Worm (Caenorhabditis elegans) whole organism, L1 larva: ENCODE measurements around the gene efn-3.

Experiments
- C16A3.4 ChIP-seq: fragments of 150-350 bp; optimal IDR thresholded peaks from 2 replicates; lab custom pipeline; 2014; ENCODE audit warnings: missing biosample characterization, missing genetic modification characterization
- Y116A8C.19 ChIP-seq: sonication (generic microtip); optimal IDR thresholded peaks from 2 replicates; lab custom pipeline; 2016; ENCODE audit warnings: missing compliant biosample characterization, missing genetic modification characterization, borderline replicate concordance
- aly-2 ChIP-seq: fragments of 150-350 bp; optimal IDR thresholded peaks from 2 replicates; lab custom pipeline; 2014; ENCODE audit warnings: missing biosample characterization, missing genetic modification characterization
- blmp-1 ChIP-seq: fragments of 150-350 bp; optimal IDR thresholded peaks from 2 replicates; lab custom pipeline; 2014; ENCODE audit warnings: missing biosample characterization, missing genetic modification characterization
- ceh-8 ChIP-seq: fragments of 200-800 bp; sonication (Bioruptor generic); optimal IDR thresholded peaks from 2 replicates; lab custom pipeline; 2018; ENCODE audit warnings: mild to moderate bottlenecking, missing genetic modification characterization, moderate library complexity, missing compliant biosample characterization
- ceh-82 ChIP-seq, 3 experiments: fragments of 150-350 bp in 1 of 3; sonication (generic microtip) in 2 of 3; optimal IDR thresholded peaks; 2 replicates each; lab custom pipeline; 2014 to 2017; ENCODE audit warnings: missing biosample characterization in 3 of 3, missing genetic modification characterization in 3 of 3
- dpl-1 ChIP-seq, 3 experiments: fragments of 150-350 bp in 2 of 3; sonication (generic microtip) in 1 of 3; optimal IDR thresholded peaks; 2 replicates each; lab custom pipeline; 2014 to 2017; ENCODE audit warnings: missing biosample characterization in 3 of 3, missing genetic modification characterization in 3 of 3, missing genetic modification reagents in 3 of 3
- dsc-1 ChIP-seq: sonication (generic microtip); optimal IDR thresholded peaks from 2 replicates; lab custom pipeline; 2016; ENCODE audit warnings: mild to moderate bottlenecking, missing genetic modification characterization, missing compliant biosample characterization
- efl-1 ChIP-seq, 4 experiments: fragments of 150-350 bp; optimal IDR thresholded peaks in 3 of 4; peaks in 1 of 4; 1 replicate in 1 of 4; 2 replicates in 3 of 4; lab custom pipeline; 2014; ENCODE audit warnings: missing biosample characterization in 2 of 4, missing genetic modification characterization in 2 of 4, missing genetic modification reagents in 2 of 4
- egl-13 ChIP-seq: sonication (generic microtip); optimal IDR thresholded peaks from 2 replicates; lab custom pipeline; 2016; ENCODE audit warnings: missing genotype, missing genetic modification reagents, missing genetic modification characterization, missing compliant biosample characterization
- egl-27 ChIP-seq, 2 experiments: fragments of 150-350 bp in 1 of 2; sonication (generic microtip); optimal IDR thresholded peaks; 3 replicates each; lab custom pipeline; 2017 to 2018; ENCODE audit warnings: missing biosample characterization in 2 of 2, missing genetic modification characterization in 2 of 2, missing genetic modification reagents in 2 of 2
- elt-2 ChIP-seq: sonication (generic microtip); optimal IDR thresholded peaks from 2 replicates; lab custom pipeline; 2016; ENCODE audit warnings: missing genetic modification characterization, mild to moderate bottlenecking, inconsistent platforms, missing compliant biosample characterization, missing genetic modification reagents
- elt-3 ChIP-seq, 6 experiments: fragments of 150-350 bp in 1 of 6; sonication (generic microtip); optimal IDR thresholded peaks; 2 replicates each; lab custom pipeline; 2017 to 2018; ENCODE audit warnings: missing biosample characterization in 6 of 6, missing genetic modification characterization in 6 of 6, inconsistent platforms in 1 of 6
- ets-5 ChIP-seq: fragments of 200-800 bp; sonication (Bioruptor generic); IDR thresholded peaks from 2 replicates; pipeline ENCODE4 v1.3.6; 2022; ENCODE audit warnings: missing genetic modification characterization, missing compliant biosample characterization
- fos-1 ChIP-seq: fragments of 150-350 bp; optimal IDR thresholded peaks from 2 replicates; lab custom pipeline; 2014; ENCODE audit warnings: missing biosample characterization, missing genetic modification characterization
- hlh-17 ChIP-seq: fragments of 200-800 bp; sonication (Bioruptor generic); optimal IDR thresholded peaks from 2 replicates; lab custom pipeline; 2018; ENCODE audit warnings: missing genetic modification characterization, mild to moderate bottlenecking, missing compliant biosample characterization, moderate library complexity, borderline replicate concordance
- hlh-4 ChIP-seq: sonication (generic microtip); optimal IDR thresholded peaks from 2 replicates; lab custom pipeline; 2016; ENCODE audit warnings: mild to moderate bottlenecking, missing genetic modification characterization, missing compliant biosample characterization
- hpl-2 ChIP-seq: fragments of 150-350 bp; optimal IDR thresholded peaks from 2 replicates; lab custom pipeline; 2014; ENCODE audit warnings: missing biosample characterization, missing genetic modification reagents, missing genetic modification characterization
- isw-1 ChIP-seq: fragments of 200-800 bp; sonication (Bioruptor generic); IDR thresholded peaks from 2 replicates; pipeline ENCODE4 v1.3.6; 2022; ENCODE audit warnings: missing genetic modification characterization, missing compliant biosample characterization
- jun-1 ChIP-seq: fragments of 150-350 bp; optimal IDR thresholded peaks from 2 replicates; lab custom pipeline; 2014; ENCODE audit warnings: missing biosample characterization, missing genetic modification reagents, missing genetic modification characterization
- lin-15B ChIP-seq: fragments of 150-350 bp; sonication (generic microtip); optimal IDR thresholded peaks from 3 replicates; lab custom pipeline; 2014; ENCODE audit warnings: missing biosample characterization, missing genetic modification characterization
- mdl-1 ChIP-seq, 2 experiments: fragments of 150-350 bp; optimal IDR thresholded peaks; 2 replicates each; lab custom pipeline; 2014 to 2017; ENCODE audit warnings: missing biosample characterization in 2 of 2, missing genetic modification characterization in 2 of 2, inconsistent platforms in 1 of 2
- mep-1 ChIP-seq: fragments of 150-350 bp; optimal IDR thresholded peaks from 2 replicates; lab custom pipeline; 2014; ENCODE audit warnings: missing biosample characterization, missing genetic modification characterization
- nhr-12 ChIP-seq: sonication (generic microtip); optimal IDR thresholded peaks from 2 replicates; lab custom pipeline; 2017; ENCODE audit warnings: missing biosample characterization, missing genetic modification characterization
- nhr-84 ChIP-seq: sonication (generic microtip); optimal IDR thresholded peaks from 2 replicates; lab custom pipeline; 2017; ENCODE audit warnings: missing biosample characterization, missing genetic modification characterization
- nhr-85 ChIP-seq: sonication (generic microtip); peaks from one replicate; lab custom pipeline; 2016; ENCODE audit warnings: missing genetic modification characterization, inconsistent platforms, missing compliant biosample characterization
- rnt-1 ChIP-seq: sonication (generic microtip); optimal IDR thresholded peaks from 2 replicates; lab custom pipeline; 2016; ENCODE audit warnings: mild to moderate bottlenecking, missing genetic modification characterization, moderate library complexity, missing compliant biosample characterization
- sox-4 ChIP-seq: sonication (generic microtip); optimal IDR thresholded peaks from 2 replicates; lab custom pipeline; 2016; ENCODE audit warnings: missing genetic modification characterization, missing compliant biosample characterization
- swsn-7 ChIP-seq: sonication (generic microtip); optimal IDR thresholded peaks from 2 replicates; lab custom pipeline; 2016; ENCODE audit warnings: missing genetic modification characterization, missing compliant biosample characterization
- tlp-1 ChIP-seq: fragments of 150-350 bp; optimal IDR thresholded peaks from 2 replicates; lab custom pipeline; 2014; ENCODE audit warnings: missing biosample characterization, missing genetic modification characterization
- unc-98 ChIP-seq: fragments of 200-800 bp; sonication (Bioruptor generic); IDR thresholded peaks from 2 replicates; pipeline ENCODE4 v1.3.6; 2022; ENCODE audit warnings: missing genetic modification characterization, missing compliant biosample characterization
- vab-15 ChIP-seq: sonication (generic microtip); optimal IDR thresholded peaks from 2 replicates; lab custom pipeline; 2017; ENCODE audit warnings: missing genotype, mild to moderate bottlenecking, missing genetic modification characterization, missing compliant biosample characterization
- zip-4 ChIP-seq: fragments of 200-800 bp; sonication (Bioruptor generic); optimal IDR thresholded peaks from 2 replicates; lab custom pipeline; 2018; ENCODE audit warnings: mild to moderate bottlenecking, missing genetic modification characterization, moderate library complexity, missing compliant biosample characterization

efn-3 gene

ce11 chrX:13471855-13472254 lies 5.4 kb downstream of the efn-3 start, which contains the start of gene tre-4:
TSS of gene tre-4 (plus strand) at chrX:13472155.
- TF ChIP-seq swsn-7 = no peak
- TF ChIP-seq mdl-1 (tag; optimal IDR thresholded peaks at IDR 0.05; lab: Kevin White, UChicago) = no peak
- TF ChIP-seq efl-1 (optimal IDR thresholded peaks at IDR 0.05; lab: Kevin White, UChicago) = no peak
- TF ChIP-seq efl-1 (GFP tag; optimal IDR thresholded peaks at IDR 0.05 in 1 of 2; lab: Kevin White, UChicago) = peak in 1 of 2 experiments; percentile 45
- TF ChIP-seq ceh-82 (tag; optimal IDR thresholded peaks at IDR 0.05; lab: Kevin White, UChicago) = no peak
- TF ChIP-seq elt-2 (tag; lab: Kevin White, UChicago) = no peak

- TF ChIP-seq mep-1 (tag; lab: Kevin White, UChicago) (no peak), blmp-1 (peak; percentile 83), ets-5 (GFP tag; lab: Robert Waterston, UW) (no peak), elt-3 (tag; optimal IDR thresholded peaks at IDR 0.05; lab: Kevin White, UChicago) (peak in 2 of 6 experiments; percentile 15), egl-13 (no peak), egl-27 (tag; optimal IDR thresholded peaks at IDR 0.05; lab: Kevin White, UChicago) (no peak), ceh-8 (GFP tag; lab: Kevin White, UChicago) (no peak)
- TF ChIP-seq, all 84 proteins: peak for 2
These were observed 7.2 kb downstream of the efn-3 start for ce11 chrX:13469907-13470647.

- TF ChIP-seq hlh-17 (GFP tag; lab: Kevin White, UChicago) = no peak
- TF ChIP-seq isw-1 (GFP tag; lab: Robert Waterston, UW) = no peak
- TF ChIP-seq C16A3.4 (tag; lab: Kevin White, UChicago) = no peak
- TF ChIP-seq elt-3 (tag; optimal IDR thresholded peaks at IDR 0.05; lab: Kevin White, UChicago) = peak in 1 of 6 experiments; percentile 42
- no peak for TF ChIP-seq nhr-12 (tag; lab: Kevin White, UChicago)
- TF ChIP-seq mdl-1 (tag; optimal IDR thresholded peaks at IDR 0.05; lab: Kevin White, UChicago) = no peak
- TF ChIP-seq blmp-1 = peak; percentile 79
These were observed 8.1 kb downstream of the efn-3 start, which contains the start of gene col-184 for ce11 chrX:13469047-13469633. TSS of gene col-184 (plus strand) at chrX:13469455.

ce11 chrX:13466926-13467866 lies 10.1 kb downstream of the efn-3 start, which contains the start of gene col-183:
TSS of gene col-183 (minus strand) at chrX:13467764.
- TF ChIP-seq sox-4 (tag; lab: Kevin White, UChicago) (no peak), ceh-8 (GFP tag; lab: Kevin White, UChicago) (peak; percentile 55)

- TF ChIP-seq aly-2 (no peak), tlp-1 (no peak), rnt-1 (tag; lab: Kevin White, UChicago) (no peak), nhr-84 (tag; lab: Kevin White, UChicago) (no peak), mep-1 (tag; lab: Kevin White, UChicago) (no peak)
- TF ChIP-seq, all 84 proteins: peak for 0
These were observed 13.5 kb downstream of the efn-3 start, which contains the start of gene F02D10.2 for ce11 chrX:13463793-13464192. TSS of gene F02D10.2 (minus strand) at chrX:13463893.

ce11 chrX:13462519-13462918 lies 14.7 kb downstream of the efn-3 start, which contains the start of gene F02D10.3:
TSS of gene F02D10.3 (minus strand) at chrX:13462619.
- TF ChIP-seq unc-98 (no peak), zip-4 (GFP tag; lab: Kevin White, UChicago) (no peak), vab-15 (tag; lab: Kevin White, UChicago) (no peak), tlp-1 (no peak), Y116A8C.19 (tag; lab: Kevin White, UChicago) (no peak), blmp-1 (no peak), jun-1 (tag; lab: Kevin White, UChicago) (no peak), ets-5 (GFP tag; lab: Robert Waterston, UW) (no peak), ceh-8 (GFP tag; lab: Kevin White, UChicago) (no peak), fos-1 (tag; lab: Kevin White, UChicago) (no peak), mep-1 (tag; lab: Kevin White, UChicago) (no peak), lin-15B (no peak), hpl-2 (GFP tag; lab: Kevin White, UChicago) (no peak), nhr-85 (no peak), dpl-1 (GFP tag; optimal IDR thresholded peaks at IDR 0.05; lab: Kevin White, UChicago) (no peak), hlh-4 (tag; lab: Kevin White, UChicago) (no peak), dsc-1 (tag; lab: Kevin White, UChicago) (no peak), hlh-17 (GFP tag; lab: Kevin White, UChicago) (no peak)
